Fruit fly (Drosophila melanogaster) whole organism, embryonic: Measurements from ENCODE around the gene CG43707.

ENCODE experiments used
- ATbp ChIP-seq: fragments of 200-800 bp; sonication (Bioruptor generic); optimal IDR thresholded peaks from 2 replicates; lab custom pipeline; 2017; ENCODE audit warnings: missing biosample characterization, mild to moderate bottlenecking, missing genetic modification characterization, missing genetic modification reagents
- Awh ChIP-seq: fragments of 200-800 bp; sonication (Bioruptor generic); IDR thresholded peaks from 2 replicates; pipeline ENCODE4, ENCODE4 v1.3.6; 2022; ENCODE audit warnings: missing biosample characterization, missing genetic modification characterization
- CG13894 ChIP-seq: fragments of 200-800 bp; sonication (Bioruptor generic); optimal IDR thresholded peaks from 3 replicates; lab custom pipeline; 2018; ENCODE audit warnings: missing biosample characterization, mild to moderate bottlenecking, missing genetic modification characterization, moderate library complexity
- CG14860 ChIP-seq: fragments of 200-800 bp; sonication (Bioruptor generic); IDR thresholded peaks from 3 replicates; pipeline ENCODE4 v1.3.6; 2022; ENCODE audit warnings: missing biosample characterization, missing genetic modification characterization; ENCODE audit not compliant: partially characterized antibody
- CG16813 ChIP-seq: fragments of 200-800 bp; sonication (Bioruptor generic); IDR thresholded peaks from 3 replicates; pipeline ENCODE4 v1.3.6; 2022; ENCODE audit warnings: missing biosample characterization, missing genetic modification characterization; ENCODE audit not compliant: partially characterized antibody
- CG17328 ChIP-seq: fragments of 200-800 bp; sonication (Bioruptor generic); IDR thresholded peaks from 2 replicates; pipeline ENCODE4 v1.3.6; 2022; ENCODE audit warnings: missing biosample characterization, missing genetic modification characterization
- CG31388 ChIP-seq: fragments of 200-800 bp; sonication (Bioruptor generic); optimal IDR thresholded peaks from 2 replicates; lab custom pipeline; 2016; ENCODE audit warnings: missing biosample characterization, missing genetic modification characterization
- CG32767 ChIP-seq: fragments of 200-800 bp; sonication (Bioruptor generic); IDR thresholded peaks from 2 replicates; pipeline ENCODE4 v1.3.6; 2022; ENCODE audit warnings: missing biosample characterization, missing genetic modification characterization
- CG33213 ChIP-seq: fragments of 200-800 bp; sonication (Bioruptor generic); optimal IDR thresholded peaks from 3 replicates; lab custom pipeline; 2016; ENCODE audit warnings: missing biosample characterization, missing genetic modification characterization
- CG33557 ChIP-seq: fragments of 200-800 bp; sonication (Bioruptor generic); optimal IDR thresholded peaks from 2 replicates; lab custom pipeline; 2019; ENCODE audit warnings: missing biosample characterization, mild to moderate bottlenecking, missing genetic modification characterization, moderate library complexity
- CG4707 ChIP-seq: fragments of 200-800 bp; sonication (Bioruptor generic); optimal IDR thresholded peaks from 2 replicates; lab custom pipeline; 2018; ENCODE audit warnings: missing biosample characterization, mild to moderate bottlenecking, missing genetic modification characterization, moderate library complexity
- CG4730 ChIP-seq: fragments of 200-800 bp; sonication (Bioruptor generic); IDR thresholded peaks from 2 replicates; pipeline ENCODE4 v1.3.6; 2022; ENCODE audit warnings: missing biosample characterization, missing genetic modification characterization
- CG6175 ChIP-seq: fragments of 200-800 bp; sonication (Bioruptor generic); IDR thresholded peaks from 3 replicates; pipeline ENCODE4 v1.3.6; 2022; ENCODE audit warnings: missing biosample characterization, missing genetic modification characterization
- CG9817 ChIP-seq: fragments of 200-800 bp; sonication (Bioruptor generic); optimal IDR thresholded peaks from 2 replicates; lab custom pipeline; 2018; ENCODE audit warnings: missing biosample characterization, mild to moderate bottlenecking, missing genetic modification characterization, moderate library complexity
- CTCF ChIP-seq: fragments of 200-800 bp; sonication (Bioruptor generic); optimal IDR thresholded peaks from 2 replicates; lab custom pipeline; 2017; ENCODE audit warnings: missing biosample characterization, mild to moderate bottlenecking, missing genetic modification characterization, moderate library complexity
- CrebB ChIP-seq: fragments of 200-800 bp; sonication (Bioruptor generic); optimal IDR thresholded peaks from 3 replicates; lab custom pipeline; 2018; ENCODE audit warnings: missing biosample characterization, mild to moderate bottlenecking, missing genetic modification characterization
- Dp ChIP-seq: fragments of 200-800 bp; sonication (Bioruptor generic); optimal IDR thresholded peaks from 2 replicates; lab custom pipeline; 2018; ENCODE audit warnings: missing biosample characterization, mild to moderate bottlenecking, missing genetic modification characterization, moderate library complexity
- Dref ChIP-seq: fragments of 200-800 bp; sonication (Bioruptor generic); IDR thresholded peaks from 2 replicates; pipeline ENCODE4 v1.3.6; 2022; ENCODE audit warnings: missing biosample characterization, missing genetic modification characterization
- E2f2 ChIP-seq: fragments of 200-800 bp; sonication (Bioruptor generic); IDR thresholded peaks from 2 replicates; pipeline ENCODE4 v1.3.6; 2022; ENCODE audit warnings: missing biosample characterization, missing genetic modification characterization
- Ets65A ChIP-seq: fragments of 200-800 bp; sonication (Bioruptor generic); peaks from one replicate; lab custom pipeline; 2016; ENCODE audit warnings: missing biosample characterization, missing genetic modification characterization
- Fer2 ChIP-seq: fragments of 200-800 bp; sonication (Bioruptor generic); optimal IDR thresholded peaks from 2 replicates; lab custom pipeline; 2018; ENCODE audit warnings: missing biosample characterization, mild to moderate bottlenecking, missing genetic modification characterization, moderate library complexity
- HLH4C ChIP-seq: fragments of 200-800 bp; sonication (Bioruptor generic); IDR thresholded peaks from 3 replicates; pipeline ENCODE4 v1.3.6; 2022; ENCODE audit warnings: missing biosample characterization, missing genetic modification characterization; ENCODE audit not compliant: partially characterized antibody
- Med ChIP-seq: fragments of 200-800 bp; sonication (Bioruptor generic); peaks from one replicate; lab custom pipeline; 2016; ENCODE audit warnings: missing biosample characterization, missing genetic modification characterization, mild to moderate bottlenecking, inconsistent platforms, moderate library complexity
- Optix ChIP-seq: fragments of 200-800 bp; sonication (Bioruptor generic); IDR thresholded peaks from 3 replicates; pipeline ENCODE4 v1.3.6; 2022; ENCODE audit warnings: missing biosample characterization, missing genetic modification characterization
- Pdp1 ChIP-seq, 2 experiments: fragments of 200-800 bp; sonication (Bioruptor generic); optimal IDR thresholded peaks; 3 replicates each; lab custom pipeline; 2016; ENCODE audit warnings: missing biosample characterization in 2 of 2, missing genetic modification characterization in 2 of 2, mild to moderate bottlenecking in 1 of 2, moderate library complexity in 1 of 2
- Stat92E ChIP-seq, 3 experiments: fragments of >200 bp in 2 of 3; fragments of 200-800 bp in 1 of 3; sonication (Bioruptor generic) in 1 of 3; optimal IDR thresholded peaks; 2 replicates each; lab custom pipeline; 2017 to 2019; ENCODE audit warnings: missing biosample characterization in 3 of 3, missing genetic modification characterization in 3 of 3, mild to moderate bottlenecking in 1 of 3, moderate library complexity in 1 of 3
- Taf1 ChIP-seq: fragments of 200-800 bp; sonication (Bioruptor generic); IDR thresholded peaks from 2 replicates; pipeline ENCODE4 v1.3.6; 2022; ENCODE audit warnings: missing biosample characterization, missing genetic modification characterization
- bsh ChIP-seq, 2 experiments: fragments of 200-800 bp; sonication (Bioruptor generic); optimal IDR thresholded peaks; 2 replicates each; lab custom pipeline; 2017 to 2018; ENCODE audit warnings: mild to moderate bottlenecking in 2 of 2, missing biosample characterization in 2 of 2, missing genetic modification characterization in 2 of 2, moderate library complexity in 1 of 2
- chinmo ChIP-seq: fragments of 200-800 bp; sonication (Bioruptor generic); IDR thresholded peaks from 4 replicates; pipeline ENCODE4 v1.3.6; 2022; ENCODE audit warnings: missing biosample characterization, missing genetic modification characterization; ENCODE audit not compliant: partially characterized antibody
- crp ChIP-seq, 2 experiments: fragments of 200-800 bp; sonication (Bioruptor generic); optimal IDR thresholded peaks; 2 replicates in 1 of 2; 3 replicates in 1 of 2; lab custom pipeline; 2017; ENCODE audit warnings: missing biosample characterization in 2 of 2, missing genetic modification characterization in 2 of 2, mild to moderate bottlenecking in 1 of 2, moderate library complexity in 1 of 2
- cwo ChIP-seq: fragments of 200-800 bp; sonication (Bioruptor generic); optimal IDR thresholded peaks from 3 replicates; lab custom pipeline; 2017; ENCODE audit warnings: missing biosample characterization, missing genetic modification characterization, mild to moderate bottlenecking, moderate library complexity, missing genetic modification reagents
- dati ChIP-seq: fragments of 200-800 bp; sonication (Bioruptor generic); IDR thresholded peaks from 2 replicates; pipeline ENCODE4 v1.3.6; 2022; ENCODE audit warnings: missing biosample characterization, missing genetic modification characterization
- esg ChIP-seq: fragments of 200-800 bp; sonication (Bioruptor generic); conservative IDR thresholded peaks from 2 replicates; pipeline ENCODE4 v1.3.6; 2022; ENCODE audit warnings: missing biosample characterization, missing genetic modification characterization
- gce ChIP-seq: fragments of 200-800 bp; sonication (Bioruptor generic); IDR thresholded peaks from 3 replicates; pipeline ENCODE4 v1.3.6; 2022; ENCODE audit warnings: missing biosample characterization, missing genetic modification characterization
- grau ChIP-seq: fragments of 200-800 bp; optimal IDR thresholded peaks from 3 replicates; lab custom pipeline; 2019; ENCODE audit warnings: missing biosample characterization, mild to moderate bottlenecking, missing genetic modification characterization, moderate library complexity
- gsb ChIP-seq: fragments of 200-800 bp; sonication (Bioruptor generic); IDR thresholded peaks from 2 replicates; pipeline ENCODE4 v1.3.6; 2022; ENCODE audit warnings: missing biosample characterization, missing genetic modification characterization
- insv ChIP-seq, 2 experiments: fragments of 200-800 bp; sonication (Bioruptor generic); optimal IDR thresholded peaks; 3 replicates each; lab custom pipeline; 2016 to 2018; ENCODE audit warnings: missing biosample characterization in 2 of 2, missing genetic modification characterization in 2 of 2
- lab ChIP-seq: fragments of 200-800 bp; sonication (Bioruptor generic); optimal IDR thresholded peaks from 3 replicates; lab custom pipeline; 2017; ENCODE audit warnings: missing biosample characterization, missing genetic modification characterization, mild to moderate bottlenecking, moderate library complexity, missing genetic modification reagents
- lilli ChIP-seq: fragments of 200-800 bp; sonication (Bioruptor generic); optimal IDR thresholded peaks from 3 replicates; lab custom pipeline; 2016; ENCODE audit warnings: missing biosample characterization, missing genetic modification characterization
- lov ChIP-seq, 2 experiments: fragments of 200-800 bp in 1 of 2; fragments of >200 bp in 1 of 2; sonication (Bioruptor generic) in 1 of 2; IDR thresholded peaks in 1 of 2; optimal IDR thresholded peaks in 1 of 2; 2 replicates in 1 of 2; 3 replicates in 1 of 2; pipeline versions ENCODE4 v1.3.6 to Lab custom; 2017 to 2022; ENCODE audit warnings: missing biosample characterization in 1 of 2, missing genetic modification characterization in 1 of 2
- nom ChIP-seq: fragments of 200-800 bp; sonication (Bioruptor generic); optimal IDR thresholded peaks from 2 replicates; lab custom pipeline; 2017; ENCODE audit warnings: missing biosample characterization, missing genetic modification characterization, mild to moderate bottlenecking, moderate library complexity, missing genetic modification reagents
- pho ChIP-seq: fragments of 200-800 bp; sonication (Bioruptor generic); optimal IDR thresholded peaks from 2 replicates; lab custom pipeline; 2016; ENCODE audit warnings: missing biosample characterization, missing genetic modification characterization
- sima ChIP-seq: fragments of 200-800 bp; sonication (Bioruptor generic); optimal IDR thresholded peaks from 2 replicates; lab custom pipeline; 2016; ENCODE audit warnings: missing biosample characterization, missing genetic modification characterization
- vfl ChIP-seq: fragments of 200-800 bp; sonication (Bioruptor generic); optimal IDR thresholded peaks from 2 replicates; lab custom pipeline; 2016; ENCODE audit warnings: missing biosample characterization, missing genetic modification characterization

Gene CG43707

DNA sequence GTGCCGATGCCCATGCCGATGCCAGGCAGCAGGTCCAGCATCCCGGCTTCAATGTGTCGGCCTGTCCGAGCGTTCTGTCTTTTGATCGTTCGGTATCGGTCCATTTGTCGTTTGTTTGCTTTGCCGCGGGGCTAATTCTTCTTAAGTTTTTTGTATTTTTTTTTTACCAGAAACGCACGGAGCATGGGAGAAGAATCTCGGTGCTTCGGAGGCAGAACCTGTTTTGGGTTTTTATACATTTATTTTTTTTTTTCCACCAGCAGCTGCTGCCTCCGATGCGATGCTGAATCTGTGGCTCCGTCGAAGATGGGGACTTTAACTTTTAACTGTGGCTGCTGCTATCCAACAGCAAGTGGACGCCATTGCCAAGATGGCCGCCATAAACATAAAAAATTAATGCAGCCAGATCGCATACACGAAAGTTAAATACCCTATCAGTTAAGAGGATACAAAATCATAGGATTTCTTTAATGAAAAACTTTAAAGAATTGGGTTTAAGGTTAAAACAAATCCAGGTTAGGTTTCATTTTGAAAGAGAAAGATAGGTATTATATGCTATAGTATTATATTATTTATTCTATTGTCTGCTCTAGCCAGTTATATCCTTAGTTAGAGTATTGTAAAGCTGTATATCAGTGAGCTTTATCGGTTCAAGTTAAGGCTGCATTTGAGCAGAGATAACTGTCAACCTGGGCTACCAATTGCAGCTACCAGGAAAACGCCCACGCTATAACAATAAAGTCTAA is 24.2 kb downstream of the CG43707 start (continued):
- TF ChIP-seq nom (GFP tag; lab: Kevin White, UChicago) (peak; percentile 56), CG32767 (GFP tag; lab: Robert Waterston, UW) (0 out of 2 replicates have a peak, but pooled peaks have one; percentile 21), ATbp (peak; percentile 26), gce (GFP tag; lab: Robert Waterston, UW) (no peak), insv (GFP tag; optimal IDR thresholded peaks at IDR 0.05; lab: Kevin White, UChicago) (no peak), CrebB (no peak), esg (peak; percentile 27; the same call in 1 of the 2 replicates)
- TF ChIP-seq, all 482 proteins: peak for 52

dm6 chr2L:3784268-3784997 is 27.4 kb downstream of the CG43707 start, which contains the start of gene CG31960:
Gene CG31960 (plus strand): TSS chr2L:3784947.
- TF ChIP-seq pho (no peak), CG13894 (tag; lab: Kevin White, UChicago) (peak; percentile 72), sima (GFP tag; lab: Kevin White, UChicago) (no peak), Ets65A (peak; percentile 46), Awh (GFP tag; lab: Robert Waterston, UW) (0 out of 2 replicates have a peak, but pooled peaks have one; percentile 13), CG6175 (GFP tag; lab: Robert Waterston, UW) (0 out of 3 replicates have a peak, but pooled peaks have one; percentile 38), Optix (no peak), lov (optimal IDR thresholded peaks at IDR 0.05; lab: Kevin White, UChicago) (no peak), lov (GFP tag; IDR thresholded peaks at IDR 0.05; lab: Robert Waterston, UW) (peak; percentile 16; the same call in 1 of the 3 replicates), CG17328 (GFP tag; lab: Robert Waterston, UW) (no peak), Pdp1 (GFP tag; optimal IDR thresholded peaks at IDR 0.05; lab: Kevin White, UChicago) (no peak), lab (GFP tag; lab: Kevin White, UChicago) (peak; percentile 19), gce (GFP tag; lab: Robert Waterston, UW) (0 out of 3 replicates have a peak, but pooled peaks have one; percentile 15), dati (GFP tag; lab: Robert Waterston, UW) (0 out of 2 replicates have a peak, but pooled peaks have one; percentile 4), Med (GFP tag; lab: Kevin White, UChicago) (peak; percentile 62), chinmo (GFP tag; lab: Robert Waterston, UW) (0 out of 4 replicates have a peak, but pooled peaks have one; percentile 41), HLH4C (GFP tag; lab: Robert Waterston, UW) (no peak), CG31388 (no peak), cwo (GFP tag; lab: Kevin White, UChicago) (peak; percentile 36), CG33213 (GFP tag; lab: Kevin White, UChicago) (no peak), CTCF (peak; percentile 84), CG16813 (GFP tag; lab: Robert Waterston, UW) (no peak), Taf1 (GFP tag; lab: Robert Waterston, UW) (no peak), vfl (GFP tag; lab: Kevin White, UChicago) (no peak)
- TF ChIP-seq, all 482 proteins: peak for 12

dm6 chr2L:3785402-3785801 is 28.3 kb downstream of the CG43707 start:
- TF ChIP-seq crp (GFP tag; optimal IDR thresholded peaks at IDR 0.05; lab: Kevin White, UChicago) (no peak), bsh (GFP tag; optimal IDR thresholded peaks at IDR 0.05; lab: Kevin White, UChicago) (no peak), CTCF (peak; percentile 92), Stat92E (GFP tag; optimal IDR thresholded peaks at IDR 0.05; lab: Kevin White, UChicago) (no peak), CG9817 (tag; lab: Kevin White, UChicago) (no peak), CG14860 (GFP tag; lab: Robert Waterston, UW) (no peak), gsb (GFP tag; lab: Robert Waterston, UW) (no peak), CG33557 (GFP tag; lab: Kevin White, UChicago) (no peak), Dref (GFP tag; lab: Robert Waterston, UW) (no peak), Fer2 (tag; lab: Kevin White, UChicago) (no peak), grau (tag; lab: Kevin White, UChicago) (no peak), lilli (GFP tag; lab: Kevin White, UChicago) (no peak), CG4707 (GFP tag; lab: Kevin White, UChicago) (no peak), CG4730 (GFP tag; lab: Robert Waterston, UW) (no peak), Dp (GFP tag; lab: Kevin White, UChicago) (peak; percentile 71), E2f2 (GFP tag; lab: Robert Waterston, UW) (peak; percentile 80), CG33213 (GFP tag; lab: Kevin White, UChicago) (no peak), gce (GFP tag; lab: Robert Waterston, UW) (no peak)
